Worm (Caenorhabditis elegans) whole organism, young adult: ENCODE results near the gene T24C2.5.

Source experiments
- B0035.1 ChIP-seq: sonication (generic microtip); optimal IDR thresholded peaks from 2 replicates; lab custom pipeline; 2016; ENCODE audit warnings: missing genetic modification characterization, mild to moderate bottlenecking, missing compliant biosample characterization, missing genotype, missing genetic modification reagents
- F33H1.4 ChIP-seq: fragments of 200-800 bp; sonication (Bioruptor generic); IDR thresholded peaks from 2 replicates; pipeline ENCODE4 v1.3.6; 2022; ENCODE audit warnings: missing genetic modification reagents, missing genetic modification characterization, missing compliant biosample characterization
- F37B4.10 ChIP-seq: fragments of 200-800 bp; sonication (Bioruptor generic); IDR thresholded peaks from 2 replicates; pipeline ENCODE4 v1.3.6; 2022; ENCODE audit warnings: missing genetic modification characterization, missing compliant biosample characterization
- ama-1 ChIP-seq, 3 experiments: fragments of 150-350 bp in 1 of 3; sonication (generic microtip) in 2 of 3; optimal IDR thresholded peaks; 2 replicates each; lab custom pipeline; 2014 to 2018; ENCODE audit warnings: missing biosample characterization in 2 of 3, missing genetic modification characterization in 2 of 3, missing genetic modification reagents in 2 of 3
- him-1 ChIP-seq: sonication (generic microtip); optimal IDR thresholded peaks from 2 replicates; lab custom pipeline; 2016; ENCODE audit warnings: missing genotype, missing genetic modification reagents, missing genetic modification characterization, missing compliant biosample characterization
- let-526 ChIP-seq: fragments of 200-800 bp; sonication (Bioruptor generic); IDR thresholded peaks from 2 replicates; pipeline ENCODE4 v1.3.6; 2022; ENCODE audit warnings: missing genetic modification reagents, missing genetic modification characterization, missing compliant biosample characterization
- pha-4 ChIP-seq: fragments of 150-350 bp; sonication (generic microtip); optimal IDR thresholded peaks from 2 replicates; lab custom pipeline; 2014; ENCODE audit warnings: missing biosample characterization, missing genetic modification reagents, missing genetic modification characterization
- tlf-1 ChIP-seq: fragments of 200-800 bp; sonication (Bioruptor generic); optimal IDR thresholded peaks from 2 replicates; lab custom pipeline; 2018; ENCODE audit warnings: mild to moderate bottlenecking, missing genetic modification characterization, missing compliant biosample characterization
- unc-62 ChIP-seq: fragments of 150-350 bp; optimal IDR thresholded peaks from 2 replicates; lab custom pipeline; 2014; ENCODE audit warnings: missing biosample characterization, missing genetic modification reagents, missing genetic modification characterization

ce11 chrX:14581429-14581828 lies 47.2 kb downstream of the T24C2.5 start, which contains the start of gene sym-1:
- TF ChIP-seq unc-62: no peak
- no peak for TF ChIP-seq pha-4
- TF ChIP-seq ama-1 (optimal IDR thresholded peaks at IDR 0.05; lab: Kevin White, UChicago): no peak
- TF ChIP-seq ama-1 (GFP tag; optimal IDR thresholded peaks at IDR 0.05; lab: Kevin White, UChicago): no peak
- no peak for TF ChIP-seq F37B4.10 (GFP tag; lab: Robert Waterston, UW)
- TF ChIP-seq let-526 (GFP tag; lab: Robert Waterston, UW): no peak
- TF ChIP-seq tlf-1: no peak
- TF ChIP-seq him-1 (tag; lab: Kevin White, UChicago): no peak
- no peak for TF ChIP-seq B0035.1 (tag; lab: Kevin White, UChicago)
- no peak for TF ChIP-seq F33H1.4
